Worm (Caenorhabditis elegans) whole organism, late embryonic: Measurements from ENCODE around the gene cnnm-2.

Experiments
- T23F11.4 ChIP-seq: fragments of 200-800 bp; sonication (Bioruptor generic); optimal IDR thresholded peaks from 2 replicates; lab custom pipeline; 2018; ENCODE audit warnings: mild to moderate bottlenecking, missing genetic modification characterization, missing compliant biosample characterization
- ceh-6 ChIP-seq: fragments of 200-800 bp; sonication (Bioruptor generic); optimal IDR thresholded peaks from 2 replicates; lab custom pipeline; 2018; ENCODE audit warnings: mild to moderate bottlenecking, missing genetic modification characterization, missing compliant biosample characterization
- lin-11 ChIP-seq: fragments of 200-800 bp; sonication (Bioruptor generic); optimal IDR thresholded peaks from 2 replicates; lab custom pipeline; 2018; ENCODE audit warnings: mild to moderate bottlenecking, missing genetic modification characterization, missing compliant biosample characterization
- nhr-232 ChIP-seq: sonication (generic microtip); optimal IDR thresholded peaks from 2 replicates; lab custom pipeline; 2016; ENCODE audit warnings: missing genetic modification characterization, missing compliant biosample characterization
- ref-2 ChIP-seq: sonication (generic microtip); optimal IDR thresholded peaks from 2 replicates; lab custom pipeline; 2016; ENCODE audit warnings: missing genetic modification characterization, missing compliant biosample characterization

ce11 chrX:8843988-8844387 is 32.1 kb downstream of the cnnm-2 start, which contains the start of gene ubc-23:
- no peak for TF ChIP-seq lin-11 (tag; lab: Kevin White, UChicago)
- no peak for TF ChIP-seq ceh-6 (GFP tag; lab: Kevin White, UChicago)
- no peak for TF ChIP-seq nhr-232
- no peak for TF ChIP-seq ref-2 (tag; lab: Kevin White, UChicago)
- TF ChIP-seq T23F11.4, result no peak
